Fruit fly (Drosophila melanogaster): ENCODE data around the gene vls.

vls gene

DNA sequence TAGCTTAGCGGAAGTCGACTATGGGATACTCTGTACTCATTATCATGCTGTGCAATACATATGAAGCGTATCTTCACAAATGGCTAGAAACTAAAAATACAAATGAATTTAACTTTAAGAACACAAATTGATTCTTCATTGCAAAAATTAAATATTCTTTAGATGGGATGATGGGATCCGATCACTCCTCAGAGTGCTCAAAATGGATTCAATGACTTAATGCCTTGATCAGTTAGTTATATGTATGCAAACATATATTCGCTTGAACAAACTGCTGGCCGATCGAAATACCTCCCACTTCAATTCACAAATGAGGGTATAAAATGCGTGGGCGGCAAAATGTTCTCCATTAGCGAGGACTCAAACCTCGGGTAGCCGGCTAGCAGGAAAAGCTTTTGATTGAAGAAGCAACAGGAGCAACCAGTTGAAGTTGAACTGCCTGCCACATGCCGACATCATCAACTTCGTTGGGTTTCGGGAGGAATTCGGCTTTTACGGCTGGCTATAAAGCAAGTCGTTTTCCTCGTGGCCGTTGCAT, 38.0 kb downstream of the vls start, which contains the start of gene sNPF:
TSS of gene sNPF (plus strand) at position 534 of the 538 bp plus-strand sequence.
- TF ChIP-seq noc (tag; optimal IDR thresholded peaks at IDR 0.05), result peak; percentile 63

DNA sequence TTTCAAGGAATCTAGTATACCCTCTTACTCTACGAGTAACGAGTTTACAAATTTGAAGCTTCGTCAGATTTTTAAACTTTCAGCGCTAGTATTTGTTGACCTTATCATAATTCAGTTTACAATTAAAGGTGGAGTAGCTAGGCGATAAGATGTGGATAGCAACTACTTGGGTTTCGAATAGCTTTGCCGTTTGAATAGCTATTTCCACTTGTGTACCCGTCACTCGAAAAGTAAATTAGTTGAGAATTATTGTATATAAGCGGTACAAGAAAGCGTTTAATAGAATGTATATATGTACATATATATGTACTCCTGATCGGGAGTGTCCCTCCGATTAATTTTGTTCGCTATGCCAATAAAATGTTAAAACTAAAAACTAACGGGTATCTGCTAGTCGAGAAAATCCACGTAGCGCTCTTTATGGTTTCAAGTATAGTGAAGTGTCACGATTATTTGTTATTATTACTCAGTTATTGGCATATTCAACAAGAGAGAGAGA, 39.1 kb downstream of the vls start:
- TF ChIP-seq noc (tag; optimal IDR thresholded peaks at IDR 0.05), result peak; percentile 20

DNA sequence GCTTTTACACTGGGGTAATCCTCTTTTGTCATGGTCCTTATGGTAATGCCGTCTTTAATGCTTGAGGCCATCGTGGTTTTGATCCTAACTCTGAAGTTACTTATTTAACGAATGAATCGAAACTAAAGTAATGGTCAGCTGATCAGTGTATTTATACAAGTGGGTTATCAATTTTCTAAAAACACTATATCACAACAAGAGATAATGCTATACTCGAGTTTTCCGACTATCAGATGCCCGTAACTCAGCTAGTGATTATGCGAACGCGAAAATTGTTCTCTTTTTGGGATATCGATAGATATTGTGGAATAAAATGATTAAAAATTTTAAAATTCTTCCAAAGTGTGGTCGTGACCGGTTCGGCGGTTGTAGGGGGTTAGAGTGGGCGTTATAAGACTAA, 39.8 kb downstream of the vls start, which contains the start of gene AANATL3:
TSS of gene AANATL3 (minus strand) at position 101 of the 400 bp plus-strand sequence.
- no peak for TF ChIP-seq noc (tag; optimal IDR thresholded peaks at IDR 0.05)

DNA sequence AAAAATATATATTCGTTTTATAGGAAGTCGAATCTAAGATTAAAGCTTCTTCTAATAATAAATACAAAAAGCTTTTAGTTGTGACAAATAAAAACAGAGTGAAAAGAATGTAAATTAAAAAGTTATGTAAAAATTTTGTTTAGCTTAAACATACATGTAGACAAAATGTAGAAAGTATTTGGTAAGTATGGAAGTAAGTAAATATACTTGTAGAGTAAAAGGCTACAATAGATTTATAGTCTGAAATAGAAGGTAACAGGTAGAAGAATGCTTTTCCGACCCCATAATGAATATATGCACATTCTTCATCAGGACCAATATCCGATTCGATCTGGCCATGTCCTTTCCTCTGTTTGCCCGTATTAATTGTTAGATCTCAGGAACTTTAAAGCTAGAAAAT, 41.1 kb downstream of the vls start:
- no peak for TF ChIP-seq noc (tag; optimal IDR thresholded peaks at IDR 0.05)

DNA sequence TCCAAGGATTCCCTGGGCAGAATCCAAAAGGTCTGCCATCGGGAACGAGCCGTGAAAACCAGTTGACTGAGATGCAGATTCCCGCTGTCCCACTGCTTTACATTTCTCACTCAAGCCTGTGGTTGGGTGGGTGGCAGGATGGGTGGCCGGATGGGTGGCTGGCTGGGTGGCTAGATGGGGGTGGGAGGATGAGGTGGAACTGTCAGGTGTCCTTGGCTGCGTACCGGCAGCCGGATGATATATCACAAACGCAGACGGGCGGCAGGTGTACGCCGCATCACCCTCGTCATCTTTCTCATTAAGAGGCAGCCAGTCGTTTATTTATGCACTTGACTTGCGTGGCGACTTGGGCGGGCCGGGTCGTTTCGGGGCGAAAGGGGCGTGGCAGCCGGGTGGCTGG, 45.4 kb downstream of the vls start:
- TF ChIP-seq noc (tag; optimal IDR thresholded peaks at IDR 0.05), result no peak

DNA sequence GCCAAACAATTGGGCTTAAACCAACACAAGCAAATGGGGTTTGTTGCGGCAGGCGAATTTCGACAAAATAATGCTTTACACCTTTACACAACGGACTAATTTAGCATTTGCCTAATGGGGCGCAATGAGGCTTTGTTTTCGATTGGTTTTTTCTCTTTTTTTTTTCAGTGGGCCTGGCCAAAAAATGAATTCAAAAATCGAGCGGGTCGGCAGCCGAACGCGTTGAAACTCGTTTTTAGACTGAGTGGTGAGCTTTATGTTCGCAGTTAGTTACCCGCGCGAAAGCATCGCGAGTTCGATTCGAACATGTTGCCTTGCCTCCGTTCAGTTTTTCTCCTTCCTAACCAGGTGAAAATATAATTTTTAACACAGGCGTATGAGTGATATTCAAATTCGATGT, 48.4 kb downstream of the vls start, which contains the start of gene CG43861:
TSS of gene CG43861 (minus strand) at position 228 of the 400 bp plus-strand sequence.
- no peak for TF ChIP-seq noc (tag; optimal IDR thresholded peaks at IDR 0.05)

DNA sequence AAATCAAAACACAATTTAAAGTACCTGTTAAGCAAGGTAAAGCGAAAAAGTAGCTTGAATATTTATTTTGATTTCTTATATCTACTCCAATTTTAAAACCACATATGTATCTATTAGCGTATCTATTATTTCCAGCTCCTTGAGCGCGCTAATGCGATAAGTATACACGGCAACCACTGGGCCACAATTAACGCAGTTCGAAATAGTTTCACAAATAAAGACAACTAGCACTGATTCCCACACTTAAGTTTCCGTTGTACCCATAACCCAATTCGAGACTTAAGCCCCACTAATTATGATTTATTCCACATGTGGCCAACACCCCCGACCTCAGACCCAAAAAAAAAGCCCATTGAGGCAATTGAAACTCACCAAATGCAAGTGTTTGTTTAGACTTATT, 49.0 kb downstream of the vls start:
- TF ChIP-seq noc (tag; optimal IDR thresholded peaks at IDR 0.05), result no peak

Data from whole organism, larva.